Fruit fly (Drosophila melanogaster) whole organism, embryonic: Measurements from ENCODE around the gene sosie.

ENCODE experiments used
- ATbp ChIP-seq: fragments of 200-800 bp; sonication (Bioruptor generic); optimal IDR thresholded peaks from 2 replicates; lab custom pipeline; 2017; ENCODE audit warnings: missing biosample characterization, mild to moderate bottlenecking, missing genetic modification characterization, missing genetic modification reagents
- Atf6 ChIP-seq: fragments of 200-800 bp; sonication (Bioruptor generic); IDR thresholded peaks from 2 replicates; pipeline ENCODE4 v1.3.6; 2022; ENCODE audit warnings: missing biosample characterization, missing genetic modification characterization
- Bgb ChIP-seq: fragments of 200-800 bp; sonication (Bioruptor generic); IDR thresholded peaks from 2 replicates; pipeline ENCODE4 v1.3.6; 2022; ENCODE audit warnings: missing biosample characterization, missing genetic modification characterization; ENCODE audit not compliant: partially characterized antibody
- CG10654 ChIP-seq: fragments of 200-800 bp; sonication (Bioruptor generic); optimal IDR thresholded peaks from 2 replicates; lab custom pipeline; 2016; ENCODE audit warnings: missing biosample characterization, missing genetic modification characterization
- CG10959 ChIP-seq: fragments of 200-800 bp; sonication (Bioruptor generic); IDR thresholded peaks from 2 replicates; pipeline ENCODE4 v1.3.6; 2022; ENCODE audit warnings: missing biosample characterization, missing genetic modification characterization
- CG11695 ChIP-seq: fragments of 200-800 bp; sonication (Bioruptor generic); IDR thresholded peaks from 3 replicates; pipeline ENCODE4 v1.3.6; 2022; ENCODE audit warnings: missing biosample characterization, missing genetic modification characterization
- CG12236 ChIP-seq: fragments of 200-800 bp; sonication (Bioruptor generic); optimal IDR thresholded peaks from 2 replicates; lab custom pipeline; 2016; ENCODE audit warnings: missing biosample characterization, missing genetic modification characterization
- CG13123 ChIP-seq: fragments of 200-800 bp; sonication (Bioruptor generic); optimal IDR thresholded peaks from 2 replicates; lab custom pipeline; 2016; ENCODE audit warnings: missing biosample characterization, missing genetic modification characterization
- CG14667 ChIP-seq: fragments of 200-800 bp; sonication (Bioruptor generic); IDR thresholded peaks from 2 replicates; pipeline ENCODE4 v1.3.6; 2022; ENCODE audit warnings: missing biosample characterization, missing genetic modification characterization
- CG15479 ChIP-seq: fragments of 200-800 bp; sonication (Bioruptor generic); optimal IDR thresholded peaks from 3 replicates; lab custom pipeline; 2019; ENCODE audit warnings: missing biosample characterization, mild to moderate bottlenecking, missing genetic modification characterization, moderate library complexity
- CG15601 ChIP-seq: fragments of 200-800 bp; sonication (Bioruptor generic); optimal IDR thresholded peaks from 3 replicates; lab custom pipeline; 2019; ENCODE audit warnings: missing biosample characterization, mild to moderate bottlenecking, missing genetic modification characterization, moderate library complexity
- CG15696 ChIP-seq: fragments of 200-800 bp; sonication (Bioruptor generic); optimal IDR thresholded peaks from 2 replicates; lab custom pipeline; 2019; ENCODE audit warnings: missing biosample characterization, mild to moderate bottlenecking, missing genetic modification characterization, moderate library complexity
- CG16815 ChIP-seq: fragments of 200-800 bp; sonication (Bioruptor generic); optimal IDR thresholded peaks from 3 replicates; lab custom pipeline; 2017; ENCODE audit warnings: missing biosample characterization, mild to moderate bottlenecking, missing genetic modification characterization
- CG18619 ChIP-seq: fragments of 200-800 bp; sonication (Bioruptor generic); optimal IDR thresholded peaks from 3 replicates; lab custom pipeline; 2017; ENCODE audit warnings: missing biosample characterization, mild to moderate bottlenecking, missing genetic modification characterization
- CG18764 ChIP-seq: fragments of 200-800 bp; sonication (Bioruptor generic); optimal IDR thresholded peaks from 3 replicates; lab custom pipeline; 2016; ENCODE audit warnings: missing biosample characterization, missing genetic modification characterization
- CG30403 ChIP-seq: fragments of 200-800 bp; sonication (Bioruptor generic); optimal IDR thresholded peaks from 3 replicates; lab custom pipeline; 2016; ENCODE audit warnings: missing biosample characterization, missing genetic modification characterization
- CG3065 ChIP-seq: fragments of 200-800 bp; sonication (Bioruptor generic); optimal IDR thresholded peaks from 2 replicates; lab custom pipeline; 2016; ENCODE audit warnings: missing biosample characterization, missing genetic modification characterization
- CG31388 ChIP-seq: fragments of 200-800 bp; sonication (Bioruptor generic); optimal IDR thresholded peaks from 2 replicates; lab custom pipeline; 2016; ENCODE audit warnings: missing biosample characterization, missing genetic modification characterization
- CG34224 ChIP-seq: fragments of 200-800 bp; sonication (Bioruptor generic); IDR thresholded peaks from 3 replicates; pipeline ENCODE4 v1.3.6; 2022; ENCODE audit warnings: missing biosample characterization, missing genetic modification characterization; ENCODE audit not compliant: partially characterized antibody
- CG3726 ChIP-seq: fragments of 200-800 bp; sonication (Bioruptor generic); IDR thresholded peaks from 3 replicates; pipeline ENCODE4, ENCODE4 v1.3.6; 2022; ENCODE audit warnings: missing biosample characterization, missing genetic modification characterization
- CG3838 ChIP-seq: fragments of 200-800 bp; sonication (Bioruptor generic); optimal IDR thresholded peaks from 3 replicates; lab custom pipeline; 2016; ENCODE audit warnings: missing biosample characterization, missing genetic modification characterization
- CG3995 ChIP-seq: fragments of 200-800 bp; sonication (Bioruptor generic); optimal IDR thresholded peaks from 3 replicates; lab custom pipeline; 2016; ENCODE audit warnings: missing biosample characterization, missing genetic modification characterization
- CG42726 ChIP-seq: fragments of 200-800 bp; sonication (Bioruptor generic); IDR thresholded peaks from 2 replicates; pipeline ENCODE4 v1.3.6; 2022; ENCODE audit warnings: missing biosample characterization, missing genetic modification characterization; ENCODE audit not compliant: partially characterized antibody
- CG4360 ChIP-seq: fragments of 200-800 bp; sonication (Bioruptor generic); IDR thresholded peaks from 2 replicates; pipeline ENCODE4 v1.3.6; 2022; ENCODE audit warnings: missing biosample characterization, missing genetic modification characterization
- CG4820 ChIP-seq: fragments of 200-800 bp; sonication (Bioruptor generic); optimal IDR thresholded peaks from 3 replicates; lab custom pipeline; 2016; ENCODE audit warnings: missing biosample characterization, missing genetic modification characterization
- CG4854 ChIP-seq: fragments of 200-800 bp; sonication (Bioruptor generic); optimal IDR thresholded peaks from 2 replicates; lab custom pipeline; 2016; ENCODE audit warnings: missing biosample characterization, missing genetic modification characterization, inconsistent platforms
- CG7745 ChIP-seq: fragments of 200-800 bp; sonication (Bioruptor generic); optimal IDR thresholded peaks from 2 replicates; lab custom pipeline; 2018; ENCODE audit warnings: missing biosample characterization, mild to moderate bottlenecking, missing genetic modification characterization, moderate library complexity
- CTCF ChIP-seq: fragments of 200-800 bp; sonication (Bioruptor generic); optimal IDR thresholded peaks from 2 replicates; lab custom pipeline; 2017; ENCODE audit warnings: missing biosample characterization, mild to moderate bottlenecking, missing genetic modification characterization, moderate library complexity
- D19A ChIP-seq: fragments of 200-800 bp; optimal IDR thresholded peaks from 3 replicates; lab custom pipeline; 2019; ENCODE audit warnings: missing biosample characterization, mild to moderate bottlenecking, missing genetic modification characterization, moderate library complexity
- Deaf1 ChIP-seq: fragments of 200-800 bp; optimal IDR thresholded peaks from 3 replicates; lab custom pipeline; 2019; ENCODE audit warnings: missing biosample characterization, mild to moderate bottlenecking, missing genetic modification characterization, moderate library complexity
- Dip2 ChIP-seq: fragments of 200-800 bp; sonication (Bioruptor generic); IDR thresholded peaks from 2 replicates; pipeline ENCODE4 v1.3.6; 2022; ENCODE audit warnings: missing biosample characterization, missing genetic modification characterization
- H15 ChIP-seq: fragments of 200-800 bp; sonication (Bioruptor generic); IDR thresholded peaks from 3 replicates; pipeline ENCODE4 v1.3.6; 2022; ENCODE audit warnings: missing biosample characterization, missing genetic modification characterization
- Hand ChIP-seq: fragments of 200-800 bp; sonication (Bioruptor generic); optimal IDR thresholded peaks from 2 replicates; lab custom pipeline; 2017; ENCODE audit warnings: mild to moderate bottlenecking, missing biosample characterization, missing genetic modification reagents, missing genetic modification characterization
- NC2α ChIP-seq: fragments of 200-800 bp; sonication (Bioruptor generic); optimal IDR thresholded peaks from 2 replicates; lab custom pipeline; 2016; ENCODE audit warnings: missing biosample characterization, missing genetic modification characterization
- Sox102F ChIP-seq: fragments of 200-800 bp; sonication (Bioruptor generic); optimal IDR thresholded peaks from 2 replicates; lab custom pipeline; 2018; ENCODE audit warnings: missing biosample characterization, mild to moderate bottlenecking, missing genetic modification characterization, moderate library complexity
- Stat92E ChIP-seq, 3 experiments: fragments of >200 bp in 2 of 3; fragments of 200-800 bp in 1 of 3; sonication (Bioruptor generic) in 1 of 3; optimal IDR thresholded peaks; 2 replicates each; lab custom pipeline; 2017 to 2019; ENCODE audit warnings: missing biosample characterization in 3 of 3, missing genetic modification characterization in 3 of 3, mild to moderate bottlenecking in 1 of 3, moderate library complexity in 1 of 3
- TFAM ChIP-seq: fragments of 200-800 bp; sonication (Bioruptor generic); optimal IDR thresholded peaks from 2 replicates; lab custom pipeline; 2017; ENCODE audit warnings: missing biosample characterization, missing genetic modification characterization, inconsistent platforms
- Tbp ChIP-seq: fragments of >200 bp; optimal IDR thresholded peaks from 2 replicates; lab custom pipeline; 2018; ENCODE audit warnings: missing biosample characterization, missing genetic modification characterization
- ash1 ChIP-seq: fragments of 200-800 bp; sonication (Bioruptor generic); optimal IDR thresholded peaks from 2 replicates; lab custom pipeline; 2018; ENCODE audit warnings: missing biosample characterization, mild to moderate bottlenecking, missing genetic modification characterization
- cas ChIP-seq: fragments of 200-800 bp; sonication (Bioruptor generic); IDR thresholded peaks from 2 replicates; pipeline ENCODE4 v1.3.6; 2022; ENCODE audit warnings: missing biosample characterization, missing genetic modification characterization
- cato ChIP-seq: fragments of 200-800 bp; sonication (Bioruptor generic); optimal IDR thresholded peaks from 2 replicates; lab custom pipeline; 2016; ENCODE audit warnings: missing biosample characterization, missing genetic modification characterization, borderline replicate concordance
- crc ChIP-seq: fragments of 200-800 bp; sonication (Bioruptor generic); optimal IDR thresholded peaks from 2 replicates; lab custom pipeline; 2016; ENCODE audit warnings: missing biosample characterization, missing genetic modification characterization
- da ChIP-seq: fragments of 200-800 bp; sonication (Bioruptor generic); optimal IDR thresholded peaks from 2 replicates; lab custom pipeline; 2016; ENCODE audit warnings: missing biosample characterization, missing genetic modification characterization
- en ChIP-seq: fragments of 200-800 bp; sonication (Bioruptor generic); optimal IDR thresholded peaks from 2 replicates; lab custom pipeline; 2016; ENCODE audit warnings: missing biosample characterization, missing genetic modification characterization
- esg ChIP-seq: fragments of 200-800 bp; sonication (Bioruptor generic); conservative IDR thresholded peaks from 2 replicates; pipeline ENCODE4 v1.3.6; 2022; ENCODE audit warnings: missing biosample characterization, missing genetic modification characterization
- nerfin-2 ChIP-seq: fragments of 200-800 bp; sonication (Bioruptor generic); IDR thresholded peaks from 2 replicates; pipeline ENCODE4 v1.3.6; 2022; ENCODE audit warnings: missing biosample characterization, missing genetic modification characterization; ENCODE audit not compliant: partially characterized antibody
- rib ChIP-seq: fragments of 200-800 bp; sonication (Bioruptor generic); IDR thresholded peaks from 2 replicates; pipeline ENCODE4 v1.3.6; 2022; ENCODE audit warnings: missing biosample characterization, missing genetic modification characterization
- schlank ChIP-seq: fragments of 200-800 bp; sonication (Bioruptor generic); optimal IDR thresholded peaks from 2 replicates; lab custom pipeline; 2018; ENCODE audit warnings: missing biosample characterization, mild to moderate bottlenecking, missing genetic modification characterization
- sens-2 ChIP-seq: fragments of 200-800 bp; sonication (Bioruptor generic); IDR thresholded peaks from 2 replicates; pipeline ENCODE4 v1.3.6; 2022; ENCODE audit warnings: missing biosample characterization, missing genetic modification characterization
- unc-4 ChIP-seq: fragments of 200-800 bp; sonication (Bioruptor generic); IDR thresholded peaks from 2 replicates; pipeline ENCODE4 v1.3.6; 2022; ENCODE audit warnings: missing biosample characterization, missing genetic modification characterization; ENCODE audit not compliant: partially characterized antibody
- vvl ChIP-seq: fragments of 200-800 bp; sonication (Bioruptor generic); IDR thresholded peaks from 2 replicates; pipeline ENCODE4 v1.3.6; 2022; ENCODE audit warnings: missing biosample characterization, missing genetic modification characterization
- zf30C ChIP-seq: fragments of 200-800 bp; sonication (Bioruptor generic); optimal IDR thresholded peaks from 3 replicates; lab custom pipeline; 2018; ENCODE audit warnings: missing biosample characterization, mild to moderate bottlenecking, missing genetic modification characterization

sosie gene

dm6 chr3R:24829887-24830351 is 3.8 kb upstream of the sosie start, which contains the start of the genes Kaz and CG43273 (continued):
- TF ChIP-seq da (GFP tag; lab: Kevin White, UChicago), result no peak
- TF ChIP-seq NC2α (GFP tag; lab: Kevin White, UChicago), result no peak
- TF ChIP-seq Dip2 (GFP tag; lab: Robert Waterston, UW), result no peak
- TF ChIP-seq CG18619 (GFP tag; lab: Kevin White, UChicago), result peak; percentile 36
- TF ChIP-seq CG4360 (GFP tag; lab: Robert Waterston, UW), result no peak
- TF ChIP-seq crc, result no peak
- peak; percentile 42 for TF ChIP-seq CG4820 (GFP tag; lab: Kevin White, UChicago)
- no peak for TF ChIP-seq CG31388 (GFP tag; lab: Kevin White, UChicago)
- TF ChIP-seq esg (GFP tag; lab: Robert Waterston, UW), result peak; percentile 25; the same call in 1 of the 2 replicates
- no peak for TF ChIP-seq sens-2 (GFP tag; lab: Robert Waterston, UW)
- TF ChIP-seq ash1 (GFP tag; lab: Kevin White, UChicago), result no peak
- no peak for TF ChIP-seq CG12236 (GFP tag; lab: Kevin White, UChicago)
- TF ChIP-seq Bgb, result no peak
- TF ChIP-seq Tbp (GFP tag; lab: Kevin White, UChicago), result no peak
- no peak for TF ChIP-seq Atf6 (GFP tag; lab: Robert Waterston, UW)
- TF ChIP-seq CG15479 (GFP tag; lab: Kevin White, UChicago), result no peak
- TF ChIP-seq CTCF (GFP tag; lab: Kevin White, UChicago), result no peak
- no peak for TF ChIP-seq Stat92E (GFP tag; optimal IDR thresholded peaks at IDR 0.05; lab: Kevin White, UChicago)
- no peak for TF ChIP-seq H15 (GFP tag; lab: Robert Waterston, UW)
- no peak for TF ChIP-seq TFAM (GFP tag; lab: Kevin White, UChicago)
- TF ChIP-seq CG30403 (GFP tag; lab: Kevin White, UChicago), result peak; percentile 77
- TF ChIP-seq CG42726 (GFP tag; lab: Robert Waterston, UW), result no peak
- no peak for TF ChIP-seq CG11695 (GFP tag; lab: Robert Waterston, UW)
- no peak for TF ChIP-seq D19A
- no peak for TF ChIP-seq CG3726 (GFP tag; lab: Robert Waterston, UW)
- no peak for TF ChIP-seq CG7745 (tag; lab: Kevin White, UChicago)
- TF ChIP-seq unc-4, result no peak
- TF ChIP-seq CG3838 (GFP tag; lab: Kevin White, UChicago), result peak; percentile 8
- no peak for TF ChIP-seq Sox102F (GFP tag; lab: Kevin White, UChicago)
- no peak for TF ChIP-seq nerfin-2 (GFP tag; lab: Robert Waterston, UW)
- TF ChIP-seq ATbp, result no peak
- peak; percentile 43 for TF ChIP-seq CG15601
- TF ChIP-seq CG13123, result no peak
- TF ChIP-seq vvl, result peak; percentile 69
- TF ChIP-seq CG34224 (GFP tag; lab: Robert Waterston, UW), result no peak
- TF ChIP-seq CG3995, result no peak
- TF ChIP-seq CG3065 (GFP tag; lab: Kevin White, UChicago), result no peak
- no peak for TF ChIP-seq CG16815 (GFP tag; lab: Kevin White, UChicago)
- no peak for TF ChIP-seq CG14667 (GFP tag; lab: Robert Waterston, UW)
- peak; percentile 67 for TF ChIP-seq CG15696
- no peak for TF ChIP-seq Hand
- no peak for TF ChIP-seq cas (GFP tag; lab: Robert Waterston, UW)
- TF ChIP-seq zf30C (GFP tag; lab: Kevin White, UChicago), result no peak
- TF ChIP-seq rib (GFP tag; lab: Robert Waterston, UW), result no peak
- peak; percentile 17 for TF ChIP-seq CG10654 (GFP tag; lab: Kevin White, UChicago)
- TF ChIP-seq CG18764, result no peak
- no peak for TF ChIP-seq Deaf1
- TF ChIP-seq schlank, result no peak
- TF ChIP-seq CG10959, result no peak
- TF ChIP-seq cato, result peak; percentile 15
- no peak for TF ChIP-seq en
- TF ChIP-seq CG4854 (GFP tag; lab: Kevin White, UChicago), result no peak
